Fruit fly (Drosophila melanogaster) whole organism, embryonic: ENCODE measurements around the gene Hgsnat.
A peak's percentile ranks its signal among the peaks of the same experiment; 100 is the strongest.

ENCODE experiments used
- CG10321 ChIP-seq: fragments of 200-800 bp; sonication (Bioruptor generic); IDR thresholded peaks from 2 replicates; pipeline ENCODE4 v1.3.6; 2022; ENCODE audit warnings: missing biosample characterization, missing genetic modification characterization
- CG10366 ChIP-seq: fragments of 200-800 bp; sonication (Bioruptor generic); IDR thresholded peaks from 2 replicates; pipeline ENCODE4 v1.3.6; 2022; ENCODE audit warnings: missing biosample characterization, missing genetic modification characterization
- CG10462 ChIP-seq: fragments of 200-800 bp; sonication (Bioruptor generic); optimal IDR thresholded peaks from 2 replicates; lab custom pipeline; 2016; ENCODE audit warnings: missing biosample characterization, missing genetic modification characterization
- CG10959 ChIP-seq: fragments of 200-800 bp; sonication (Bioruptor generic); IDR thresholded peaks from 2 replicates; pipeline ENCODE4 v1.3.6; 2022; ENCODE audit warnings: missing biosample characterization, missing genetic modification characterization
- CG11093 ChIP-seq: fragments of 200-800 bp; sonication (Bioruptor generic); IDR thresholded peaks from 3 replicates; pipeline ENCODE4 v1.3.6; 2022; ENCODE audit warnings: missing biosample characterization, missing genetic modification characterization
- CG12391 ChIP-seq: fragments of 200-800 bp; sonication (Bioruptor generic); optimal IDR thresholded peaks from 3 replicates; lab custom pipeline; 2018; ENCODE audit warnings: missing biosample characterization, mild to moderate bottlenecking, missing genetic modification characterization, moderate library complexity
- CG12744 ChIP-seq: fragments of 200-800 bp; sonication (Bioruptor generic); optimal IDR thresholded peaks from 2 replicates; lab custom pipeline; 2016; ENCODE audit warnings: missing biosample characterization, missing genetic modification characterization
- CG14014 ChIP-seq: fragments of 200-800 bp; sonication (Bioruptor generic); IDR thresholded peaks from 2 replicates; pipeline ENCODE4 v1.3.6; 2022; ENCODE audit warnings: missing biosample characterization, missing genetic modification characterization
- CG17186 ChIP-seq: fragments of 200-800 bp; sonication (Bioruptor generic); optimal IDR thresholded peaks from 3 replicates; lab custom pipeline; 2017; ENCODE audit warnings: missing biosample characterization, missing genetic modification reagents, missing genetic modification characterization
- CG17361 ChIP-seq: fragments of 200-800 bp; sonication (Bioruptor generic); IDR thresholded peaks from 3 replicates; pipeline ENCODE4 v1.3.6; 2022; ENCODE audit warnings: missing biosample characterization, missing genetic modification characterization
- CG31365 ChIP-seq: fragments of 200-800 bp; sonication (Bioruptor generic); optimal IDR thresholded peaks from 2 replicates; lab custom pipeline; 2018; ENCODE audit warnings: missing biosample characterization, mild to moderate bottlenecking, missing genetic modification characterization
- CG31441 ChIP-seq: fragments of 200-800 bp; sonication (Bioruptor generic); IDR thresholded peaks from 2 replicates; pipeline ENCODE4 v1.3.6; 2022; ENCODE audit warnings: missing biosample characterization, missing genetic modification characterization
- CG32767 ChIP-seq: fragments of 200-800 bp; sonication (Bioruptor generic); IDR thresholded peaks from 2 replicates; pipeline ENCODE4 v1.3.6; 2022; ENCODE audit warnings: missing biosample characterization, missing genetic modification characterization
- CG3407 ChIP-seq: fragments of 200-800 bp; sonication (Bioruptor generic); optimal IDR thresholded peaks from 2 replicates; lab custom pipeline; 2018; ENCODE audit warnings: missing biosample characterization, mild to moderate bottlenecking, missing genetic modification characterization
- CG3726 ChIP-seq: fragments of 200-800 bp; sonication (Bioruptor generic); IDR thresholded peaks from 3 replicates; pipeline ENCODE4, ENCODE4 v1.3.6; 2022; ENCODE audit warnings: missing biosample characterization, missing genetic modification characterization
- CG3847 ChIP-seq: fragments of 200-800 bp; sonication (Bioruptor generic); IDR thresholded peaks from 2 replicates; pipeline ENCODE4 v1.3.6; 2022; ENCODE audit warnings: missing biosample characterization, missing genetic modification characterization
- CG4854 ChIP-seq: fragments of 200-800 bp; sonication (Bioruptor generic); optimal IDR thresholded peaks from 2 replicates; lab custom pipeline; 2016; ENCODE audit warnings: missing biosample characterization, missing genetic modification characterization, inconsistent platforms
- CG6175 ChIP-seq: fragments of 200-800 bp; sonication (Bioruptor generic); IDR thresholded peaks from 3 replicates; pipeline ENCODE4 v1.3.6; 2022; ENCODE audit warnings: missing biosample characterization, missing genetic modification characterization
- CG7928 ChIP-seq: fragments of 200-800 bp; sonication (Bioruptor generic); optimal IDR thresholded peaks from 2 replicates; lab custom pipeline; 2017; ENCODE audit warnings: missing biosample characterization, mild to moderate bottlenecking, missing genetic modification characterization
- CG7963 ChIP-seq: fragments of 200-800 bp; sonication (Bioruptor generic); IDR thresholded peaks from 3 replicates; pipeline ENCODE4 v1.3.6; 2022; ENCODE audit warnings: missing biosample characterization, missing genetic modification characterization; ENCODE audit not compliant: partially characterized antibody
- CG9215 ChIP-seq: fragments of 200-800 bp; sonication (Bioruptor generic); IDR thresholded peaks from 2 replicates; pipeline ENCODE4 v1.3.6; 2022; ENCODE audit warnings: missing biosample characterization, missing genetic modification characterization
- CG9727 ChIP-seq: fragments of 200-800 bp; sonication (Bioruptor generic); optimal IDR thresholded peaks from 3 replicates; lab custom pipeline; 2017; ENCODE audit warnings: missing biosample characterization, mild to moderate bottlenecking, missing genetic modification characterization
- CG9817 ChIP-seq: fragments of 200-800 bp; sonication (Bioruptor generic); optimal IDR thresholded peaks from 2 replicates; lab custom pipeline; 2018; ENCODE audit warnings: missing biosample characterization, mild to moderate bottlenecking, missing genetic modification characterization, moderate library complexity
- Doc3 ChIP-seq: fragments of 200-800 bp; sonication (Bioruptor generic); IDR thresholded peaks from 3 replicates; pipeline ENCODE4 v1.3.6; 2022; ENCODE audit warnings: missing biosample characterization, missing genetic modification characterization; ENCODE audit not compliant: partially characterized antibody
- Dref ChIP-seq: fragments of 200-800 bp; sonication (Bioruptor generic); IDR thresholded peaks from 2 replicates; pipeline ENCODE4 v1.3.6; 2022; ENCODE audit warnings: missing biosample characterization, missing genetic modification characterization
- Hmx ChIP-seq: fragments of 200-800 bp; sonication (Bioruptor generic); optimal IDR thresholded peaks from 2 replicates; lab custom pipeline; 2016; ENCODE audit warnings: missing biosample characterization, missing genetic modification characterization
- Hsf ChIP-seq: fragments of 200-800 bp; sonication (Bioruptor generic); optimal IDR thresholded peaks from 3 replicates; lab custom pipeline; 2016; ENCODE audit warnings: missing biosample characterization, missing genetic modification characterization
- Mrtf ChIP-seq: fragments of 200-800 bp; sonication (Bioruptor generic); IDR thresholded peaks from 3 replicates; pipeline ENCODE4 v1.3.6; 2022; ENCODE audit warnings: missing biosample characterization, missing genetic modification characterization
- PHDP ChIP-seq: fragments of 200-800 bp; sonication (Bioruptor generic); optimal IDR thresholded peaks from 3 replicates; lab custom pipeline; 2018; ENCODE audit warnings: missing biosample characterization, mild to moderate bottlenecking, missing genetic modification characterization, moderate library complexity
- Sin3A ChIP-seq: fragments of >200 bp; optimal IDR thresholded peaks from 2 replicates; lab custom pipeline; 2018
- Ssrp ChIP-seq: fragments of 200-800 bp; sonication (Bioruptor generic); optimal IDR thresholded peaks from 2 replicates; lab custom pipeline; 2018; ENCODE audit warnings: missing biosample characterization, mild to moderate bottlenecking, missing genetic modification characterization, moderate library complexity
- bsh ChIP-seq, 2 experiments: fragments of 200-800 bp; sonication (Bioruptor generic); optimal IDR thresholded peaks; 2 replicates each; lab custom pipeline; 2017 to 2018; ENCODE audit warnings: mild to moderate bottlenecking in 2 of 2, missing biosample characterization in 2 of 2, missing genetic modification characterization in 2 of 2, moderate library complexity in 1 of 2
- chn ChIP-seq: fragments of 200-800 bp; sonication (Bioruptor generic); optimal IDR thresholded peaks from 2 replicates; lab custom pipeline; 2016; ENCODE audit warnings: missing biosample characterization, missing genetic modification characterization
- ci ChIP-seq: fragments of 200-800 bp; sonication (Bioruptor generic); IDR thresholded peaks from 3 replicates; pipeline ENCODE4 v1.3.6; 2022; ENCODE audit warnings: missing biosample characterization, missing genetic modification characterization
- dm ChIP-seq: fragments of 200-800 bp; sonication (Bioruptor generic); optimal IDR thresholded peaks from 3 replicates; lab custom pipeline; 2016; ENCODE audit warnings: missing biosample characterization, missing genetic modification characterization
- dmrt99B ChIP-seq: fragments of 200-800 bp; sonication (Bioruptor generic); optimal IDR thresholded peaks from 2 replicates; lab custom pipeline; 2018; ENCODE audit warnings: missing biosample characterization, mild to moderate bottlenecking, missing genetic modification characterization, moderate library complexity
- fd96Cb ChIP-seq: fragments of 200-800 bp; sonication (Bioruptor generic); optimal IDR thresholded peaks from 2 replicates; lab custom pipeline; 2018; ENCODE audit warnings: missing biosample characterization, mild to moderate bottlenecking, missing genetic modification characterization, moderate library complexity
- gcm2 ChIP-seq: fragments of 200-800 bp; sonication (Bioruptor generic); optimal IDR thresholded peaks from 2 replicates; lab custom pipeline; 2016; ENCODE audit warnings: missing biosample characterization, missing genetic modification characterization
- ham ChIP-seq: fragments of 200-800 bp; sonication (Bioruptor generic); IDR thresholded peaks from 2 replicates; pipeline ENCODE4 v1.3.6; 2022; ENCODE audit warnings: missing biosample characterization, missing genetic modification characterization
- lbe ChIP-seq: fragments of 200-800 bp; sonication (Bioruptor generic); optimal IDR thresholded peaks from 2 replicates; lab custom pipeline; 2016; ENCODE audit warnings: missing biosample characterization, mild to moderate bottlenecking, missing genetic modification characterization
- lilli ChIP-seq: fragments of 200-800 bp; sonication (Bioruptor generic); optimal IDR thresholded peaks from 3 replicates; lab custom pipeline; 2016; ENCODE audit warnings: missing biosample characterization, missing genetic modification characterization
- mld ChIP-seq: fragments of 200-800 bp; sonication (Bioruptor generic); IDR thresholded peaks from 3 replicates; pipeline ENCODE4 v1.3.6; 2022; ENCODE audit warnings: missing biosample characterization, missing genetic modification characterization; ENCODE audit not compliant: partially characterized antibody
- nerfin-1 ChIP-seq: fragments of 200-800 bp; sonication (Bioruptor generic); optimal IDR thresholded peaks from 3 replicates; lab custom pipeline; 2019; ENCODE audit warnings: missing biosample characterization, mild to moderate bottlenecking, missing genetic modification characterization, moderate library complexity
- nerfin-2 ChIP-seq: fragments of 200-800 bp; sonication (Bioruptor generic); IDR thresholded peaks from 2 replicates; pipeline ENCODE4 v1.3.6; 2022; ENCODE audit warnings: missing biosample characterization, missing genetic modification characterization; ENCODE audit not compliant: partially characterized antibody
- org-1 ChIP-seq: fragments of 200-800 bp; sonication (Bioruptor generic); optimal IDR thresholded peaks from 2 replicates; lab custom pipeline; 2017; ENCODE audit warnings: missing biosample characterization, missing genetic modification characterization
- phol ChIP-seq: fragments of 200-800 bp; sonication (Bioruptor generic); optimal IDR thresholded peaks from 3 replicates; lab custom pipeline; 2018; ENCODE audit warnings: missing biosample characterization, mild to moderate bottlenecking, missing genetic modification characterization, moderate library complexity
- sisA ChIP-seq: fragments of 200-800 bp; sonication (Bioruptor generic); IDR thresholded peaks from 2 replicates; pipeline ENCODE4 v1.3.6; 2022; ENCODE audit warnings: missing biosample characterization, missing genetic modification characterization
- sqz ChIP-seq: fragments of 200-800 bp; sonication (Bioruptor generic); optimal IDR thresholded peaks from 3 replicates; lab custom pipeline; 2018; ENCODE audit warnings: missing biosample characterization, mild to moderate bottlenecking, missing genetic modification characterization
- sug ChIP-seq: fragments of 200-800 bp; optimal IDR thresholded peaks from 2 replicates; lab custom pipeline; 2019; ENCODE audit warnings: missing biosample characterization, mild to moderate bottlenecking, missing genetic modification characterization, moderate library complexity
- tin ChIP-seq: fragments of 200-800 bp; sonication (Bioruptor generic); optimal IDR thresholded peaks from 3 replicates; lab custom pipeline; 2016; ENCODE audit warnings: missing biosample characterization, missing genetic modification characterization
- wek ChIP-seq: fragments of 200-800 bp; sonication (Bioruptor generic); optimal IDR thresholded peaks from 3 replicates; lab custom pipeline; 2018; ENCODE audit warnings: missing biosample characterization, mild to moderate bottlenecking, missing genetic modification characterization, moderate library complexity

Hgsnat gene

dm6 chrX:4906573-4906972 lies 12.0 kb upstream of the Hgsnat start, which contains the start of gene CG6927 (continued):
- TF ChIP-seq tin (GFP tag; lab: Kevin White, UChicago) (no peak), CG3847 (GFP tag; lab: Robert Waterston, UW) (peak; percentile 82), CG4854 (GFP tag; lab: Kevin White, UChicago) (no peak), lbe (GFP tag; lab: Kevin White, UChicago) (peak; percentile 3), sisA (GFP tag; lab: Robert Waterston, UW) (peak; percentile 83), Doc3 (no peak), CG7928 (no peak), CG9215 (GFP tag; lab: Robert Waterston, UW) (peak; percentile 80), CG14014 (GFP tag; lab: Robert Waterston, UW) (peak; percentile 97), CG7963 (GFP tag; lab: Robert Waterston, UW) (no peak), CG17361 (GFP tag; lab: Robert Waterston, UW) (peak; percentile 73), fd96Cb (tag; lab: Kevin White, UChicago) (peak; percentile 67), Hmx (GFP tag; lab: Kevin White, UChicago) (peak; percentile 49), CG12391 (tag; lab: Kevin White, UChicago) (peak; percentile 77), Ssrp (peak; percentile 94), lilli (GFP tag; lab: Kevin White, UChicago) (peak; percentile 91), Sin3A (lab: Kevin White, UChicago) (no peak), sug (tag; lab: Kevin White, UChicago) (peak; percentile 78), phol (tag; lab: Kevin White, UChicago) (peak; percentile 89), CG17186 (GFP tag; lab: Kevin White, UChicago) (peak; percentile 99), org-1 (GFP tag; lab: Kevin White, UChicago) (peak; percentile 48), CG32767 (peak; percentile 82), CG11093 (GFP tag; lab: Robert Waterston, UW) (peak; percentile 90), PHDP (tag; lab: Kevin White, UChicago) (peak; percentile 66), Mrtf (GFP tag; lab: Robert Waterston, UW) (peak; percentile 70), CG6175 (GFP tag; lab: Robert Waterston, UW) (peak; percentile 65; the same call in 1 of the 3 replicates), CG3726 (peak; percentile 73; the same call in 2 of the 3 replicates), nerfin-1 (tag; lab: Kevin White, UChicago) (peak; percentile 14), chn (no peak), CG31441 (GFP tag; lab: Robert Waterston, UW) (peak; percentile 57; the same call in 1 of the 2 replicates), nerfin-2 (GFP tag; lab: Robert Waterston, UW) (no peak), CG10959 (GFP tag; lab: Robert Waterston, UW) (peak; percentile 38; the same call in 1 of the 2 replicates), CG10366 (GFP tag; lab: Robert Waterston, UW) (peak; percentile 89), ham (GFP tag; lab: Robert Waterston, UW) (peak; percentile 58; the same call in 1 of the 2 replicates), CG31365 (no peak), CG12744 (GFP tag; lab: Kevin White, UChicago) (no peak), wek (GFP tag; lab: Kevin White, UChicago) (no peak), gcm2 (no peak), dm (GFP tag; lab: Kevin White, UChicago) (no peak), CG3407 (GFP tag; lab: Kevin White, UChicago) (peak; percentile 4), bsh (GFP tag; optimal IDR thresholded peaks at IDR 0.05; lab: Kevin White, UChicago) (peak in 1 of 2 experiments; percentile 70), CG10321 (GFP tag; lab: Robert Waterston, UW) (peak; percentile 60; the same call in 1 of the 2 replicates), CG9817 (tag; lab: Kevin White, UChicago) (peak; percentile 29), dmrt99B (tag; lab: Kevin White, UChicago) (peak; percentile 88), Dref (GFP tag; lab: Robert Waterston, UW) (no peak), Hsf (GFP tag; lab: Kevin White, UChicago) (no peak), CG10462 (peak; percentile 13), sqz (GFP tag; lab: Kevin White, UChicago) (no peak), CG9727 (peak; percentile 61), ci (GFP tag; lab: Robert Waterston, UW) (peak; percentile 90), mld (no peak)
